Worm (Caenorhabditis elegans) whole organism, L4 larva: ENCODE results near the gene F11G11.13.
"Not testable (repeated sequence)": the region's sequence is repeated elsewhere in the genome, so short reads cannot be mapped to it uniquely, and the experiment has no call there.

Source experiments
- R02D3.7 ChIP-seq: fragments of 150-350 bp; sonication (generic microtip); optimal IDR thresholded peaks from 3 replicates; lab custom pipeline; 2014; ENCODE audit warnings: missing biosample characterization, missing genetic modification characterization
- ZK546.5 ChIP-seq, 2 experiments: sonication (generic microtip); optimal IDR thresholded peaks; 2 replicates each; lab custom pipeline; 2017; ENCODE audit warnings: missing biosample characterization in 2 of 2, missing genetic modification characterization in 2 of 2
- ama-1 ChIP-seq: fragments of 150-350 bp; optimal IDR thresholded peaks from 2 replicates; lab custom pipeline; 2014; ENCODE audit warnings: inconsistent platforms, mixed read lengths
- ceh-82 ChIP-seq: sonication (generic microtip); optimal IDR thresholded peaks from 2 replicates; lab custom pipeline; 2017; ENCODE audit warnings: missing biosample characterization, missing genetic modification characterization
- fos-1 ChIP-seq: fragments of 150-350 bp; optimal IDR thresholded peaks from 2 replicates; lab custom pipeline; 2014; ENCODE audit warnings: missing biosample characterization, missing genetic modification characterization
- lsy-2 ChIP-seq, 2 experiments: fragments of 150-350 bp in 1 of 2; sonication (generic microtip) in 1 of 2; optimal IDR thresholded peaks; 2 replicates each; lab custom pipeline; 2014 to 2017; ENCODE audit warnings: missing biosample characterization in 2 of 2, missing genetic modification characterization in 2 of 2
- nhr-237 ChIP-seq: sonication (generic microtip); optimal IDR thresholded peaks from 2 replicates; lab custom pipeline; 2017; ENCODE audit warnings: missing biosample characterization, missing genetic modification characterization
- sdz-12 ChIP-seq: fragments of 200-800 bp; sonication (Bioruptor generic); optimal IDR thresholded peaks from 2 replicates; lab custom pipeline; 2018; ENCODE audit warnings: mild to moderate bottlenecking, missing genetic modification characterization, missing compliant biosample characterization
- unc-39 ChIP-seq: sonication (generic microtip); optimal IDR thresholded peaks from 2 replicates; lab custom pipeline; 2017; ENCODE audit warnings: missing biosample characterization, missing genetic modification characterization

- not testable (repeated sequence) for TF ChIP-seq ceh-82 (tag; lab: Kevin White, UChicago); ama-1 (lab: Kevin White, UChicago); ZK546.5 (tag; optimal IDR thresholded peaks at IDR 0.05; lab: Kevin White, UChicago); nhr-237 (tag; lab: Kevin White, UChicago); R02D3.7; fos-1 (tag; lab: Kevin White, UChicago); sdz-12 (GFP tag; lab: Kevin White, UChicago); lsy-2 (tag; optimal IDR thresholded peaks at IDR 0.05; lab: Kevin White, UChicago); unc-39 (tag; lab: Kevin White, UChicago)
Observed at ce11 chrII:4842143-4842658, 33.8 kb downstream of the F11G11.13 start, which contains the start of the genes T23B7.2 and nspd-4.
